Worm (Caenorhabditis elegans) whole organism, late embryonic: ENCODE data around the gene T24A6.7.

Experiments used
- K02D7.2 ChIP-seq: sonication (generic microtip); optimal IDR thresholded peaks from 2 replicates; lab custom pipeline; 2017; ENCODE audit warnings: mild to moderate bottlenecking, missing genetic modification characterization, missing compliant biosample characterization
- T23F11.4 ChIP-seq: fragments of 200-800 bp; sonication (Bioruptor generic); optimal IDR thresholded peaks from 2 replicates; lab custom pipeline; 2018; ENCODE audit warnings: mild to moderate bottlenecking, missing genetic modification characterization, missing compliant biosample characterization
- ahr-1 ChIP-seq: sonication (generic microtip); optimal IDR thresholded peaks from 2 replicates; lab custom pipeline; 2016; ENCODE audit warnings: missing genetic modification characterization, missing compliant biosample characterization
- ceh-19 ChIP-seq: fragments of 200-800 bp; sonication (Bioruptor generic); optimal IDR thresholded peaks from 2 replicates; lab custom pipeline; 2018; ENCODE audit warnings: mild to moderate bottlenecking, missing genetic modification characterization, missing compliant biosample characterization
- ceh-22 ChIP-seq: sonication (generic microtip); optimal IDR thresholded peaks from 2 replicates; lab custom pipeline; 2017; ENCODE audit warnings: missing biosample characterization, missing genetic modification characterization
- ceh-31 ChIP-seq: sonication (generic microtip); optimal IDR thresholded peaks from 2 replicates; lab custom pipeline; 2016; ENCODE audit warnings: missing genetic modification characterization, missing compliant biosample characterization
- ceh-34 ChIP-seq: sonication (generic microtip); optimal IDR thresholded peaks from 2 replicates; lab custom pipeline; 2016; ENCODE audit warnings: mild to moderate bottlenecking, missing genetic modification characterization, missing compliant biosample characterization
- ceh-45 ChIP-seq: fragments of 200-800 bp; sonication (Bioruptor generic); IDR thresholded peaks from 2 replicates; pipeline ENCODE4 v1.3.6; 2022; ENCODE audit warnings: missing genetic modification reagents, missing genetic modification characterization, missing compliant biosample characterization
- ceh-48 ChIP-seq: sonication (generic microtip); optimal IDR thresholded peaks from 2 replicates; lab custom pipeline; 2016; ENCODE audit warnings: missing genetic modification characterization, inconsistent platforms, missing compliant biosample characterization
- ceh-9 ChIP-seq: sonication (generic microtip); optimal IDR thresholded peaks from 2 replicates; lab custom pipeline; 2016; ENCODE audit warnings: mild to moderate bottlenecking, missing genetic modification characterization, inconsistent platforms, missing compliant biosample characterization
- dve-1 ChIP-seq: sonication (generic microtip); optimal IDR thresholded peaks from 2 replicates; lab custom pipeline; 2017; ENCODE audit warnings: antibody characterized with exemption, mild to moderate bottlenecking, missing genetic modification characterization, missing compliant biosample characterization
- elt-2 ChIP-seq: sonication (generic microtip); optimal IDR thresholded peaks from 2 replicates; lab custom pipeline; 2016; ENCODE audit warnings: missing genetic modification reagents, missing genetic modification characterization, missing compliant biosample characterization
- elt-4 ChIP-seq: sonication (generic microtip); optimal IDR thresholded peaks from 2 replicates; lab custom pipeline; 2016; ENCODE audit warnings: missing genetic modification characterization, missing compliant biosample characterization
- fkh-10 ChIP-seq: fragments of 150-350 bp; optimal IDR thresholded peaks from 2 replicates; lab custom pipeline; 2014; ENCODE audit warnings: missing biosample characterization, missing genetic modification reagents, missing genetic modification characterization
- fkh-6 ChIP-seq: sonication (generic microtip); optimal IDR thresholded peaks from 2 replicates; lab custom pipeline; 2016; ENCODE audit warnings: missing genetic modification characterization, missing compliant biosample characterization
- hlh-6 ChIP-seq: sonication (generic microtip); optimal IDR thresholded peaks from 2 replicates; lab custom pipeline; 2016; ENCODE audit warnings: missing genotype, missing genetic modification characterization, missing compliant biosample characterization
- lim-6 ChIP-seq: sonication (generic microtip); optimal IDR thresholded peaks from 2 replicates; lab custom pipeline; 2016; ENCODE audit warnings: missing genetic modification characterization, missing compliant biosample characterization
- lin-11 ChIP-seq: fragments of 200-800 bp; sonication (Bioruptor generic); optimal IDR thresholded peaks from 2 replicates; lab custom pipeline; 2018; ENCODE audit warnings: mild to moderate bottlenecking, missing genetic modification characterization, missing compliant biosample characterization
- madf-2 ChIP-seq: sonication (generic microtip); optimal IDR thresholded peaks from 2 replicates; lab custom pipeline; 2017; ENCODE audit warnings: missing genetic modification characterization, missing compliant biosample characterization
- mec-3 ChIP-seq: sonication (generic microtip); optimal IDR thresholded peaks from 2 replicates; lab custom pipeline; 2016; ENCODE audit warnings: borderline replicate concordance, missing genetic modification characterization, missing compliant biosample characterization
- nfya-1 ChIP-seq: sonication (generic microtip); optimal IDR thresholded peaks from 2 replicates; lab custom pipeline; 2017; ENCODE audit warnings: missing genetic modification characterization, mild to moderate bottlenecking, missing compliant biosample characterization, antibody characterized with exemption, moderate library complexity
- nhr-11 ChIP-seq: fragments of 150-350 bp; optimal IDR thresholded peaks from 2 replicates; lab custom pipeline; 2014; ENCODE audit warnings: missing biosample characterization, missing genetic modification characterization
- nhr-232 ChIP-seq: sonication (generic microtip); optimal IDR thresholded peaks from 2 replicates; lab custom pipeline; 2016; ENCODE audit warnings: missing genetic modification characterization, missing compliant biosample characterization
- npax-4 ChIP-seq: sonication (generic microtip); optimal IDR thresholded peaks from 2 replicates; lab custom pipeline; 2016; ENCODE audit warnings: missing genetic modification characterization, missing compliant biosample characterization
- pha-4 ChIP-seq: fragments of 150-350 bp; optimal IDR thresholded peaks from 2 replicates; lab custom pipeline; 2018; ENCODE audit warnings: missing biosample characterization, missing genetic modification reagents, missing genetic modification characterization
- syd-9 ChIP-seq: sonication (generic microtip); optimal IDR thresholded peaks from 2 replicates; lab custom pipeline; 2016; ENCODE audit warnings: mild to moderate bottlenecking, missing genetic modification characterization, moderate library complexity, missing compliant biosample characterization
- unc-3 ChIP-seq, 2 experiments: fragments of 200-800 bp in 1 of 2; sonication (Bioruptor generic) in 1 of 2; sonication (generic microtip) in 1 of 2; conservative IDR thresholded peaks in 1 of 2; optimal IDR thresholded peaks in 1 of 2; 2 replicates each; pipeline versions ENCODE4 v1.3.6 to Lab custom; 2016 to 2022; ENCODE audit warnings: missing compliant biosample characterization in 2 of 2, missing genetic modification characterization in 2 of 2, missing genetic modification reagents in 1 of 2
- zip-5 ChIP-seq: sonication (generic microtip); optimal IDR thresholded peaks from 2 replicates; lab custom pipeline; 2016; ENCODE audit warnings: missing genetic modification characterization, missing compliant biosample characterization
- ztf-16 ChIP-seq: sonication (generic microtip); optimal IDR thresholded peaks from 2 replicates; lab custom pipeline; 2017; ENCODE audit warnings: missing genetic modification characterization, missing compliant biosample characterization

T24A6.7 gene

DNA sequence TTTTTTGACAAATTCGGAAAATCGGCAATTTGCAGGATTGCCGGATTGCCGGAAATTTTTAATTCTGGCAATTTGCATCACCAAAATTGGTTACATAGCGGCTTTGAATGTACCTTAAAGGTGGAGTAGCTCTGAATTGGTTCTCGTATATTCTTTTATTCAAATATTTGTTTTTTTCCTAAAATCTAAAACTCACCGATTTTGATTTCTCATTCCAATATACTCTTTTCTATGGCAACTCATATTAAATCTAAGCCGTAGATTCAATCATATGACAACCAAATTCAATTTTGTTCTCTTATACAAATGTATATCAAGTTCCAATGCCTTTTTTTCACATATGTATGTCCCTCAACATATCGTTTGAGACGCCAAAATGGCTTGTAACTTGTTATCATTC, 24.5 kb downstream of the T24A6.7 start, which contains the start of gene sri-21:
Gene sri-21 (plus strand): TSS at position 301 of the 400 bp plus-strand sequence.
- no peak for TF ChIP-seq ceh-45 (GFP tag; lab: Robert Waterston, UW)
- TF ChIP-seq ceh-34 (tag; lab: Kevin White, UChicago), result no peak
- TF ChIP-seq dve-1 (tag; lab: Kevin White, UChicago), result no peak
- TF ChIP-seq lim-6 (tag; lab: Kevin White, UChicago), result no peak
- no peak for TF ChIP-seq mec-3 (tag; lab: Kevin White, UChicago)
- TF ChIP-seq elt-4 (tag; lab: Kevin White, UChicago), result no peak
- TF ChIP-seq fkh-10 (GFP tag; lab: Kevin White, UChicago), result no peak
- no peak for TF ChIP-seq pha-4 (tag; lab: Kevin White, UChicago)
- no peak for TF ChIP-seq K02D7.2 (tag; lab: Kevin White, UChicago)
- no peak for TF ChIP-seq ceh-48 (tag; lab: Kevin White, UChicago)
- no peak for TF ChIP-seq T23F11.4
- TF ChIP-seq, all 69 proteins: peak for 0

DNA sequence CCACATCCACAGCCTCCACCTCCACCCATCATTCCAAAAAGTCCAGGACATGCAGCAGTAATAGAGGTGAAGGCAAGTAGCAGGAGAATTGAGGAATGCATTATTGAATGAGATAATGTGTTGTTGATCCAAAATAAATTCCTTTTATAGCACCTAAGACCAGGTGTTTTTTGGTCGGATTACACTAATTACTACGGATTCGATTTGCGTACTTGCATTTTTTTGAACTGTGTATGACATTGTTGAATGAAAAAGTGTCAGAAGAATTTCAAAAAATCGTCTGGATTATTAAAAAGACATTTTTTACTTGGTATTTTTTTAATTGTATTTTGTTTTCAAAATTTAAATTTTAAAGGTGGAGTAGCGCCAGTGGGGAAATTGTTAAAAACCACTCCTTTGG, 26.7 kb downstream of the T24A6.7 start, which contains the start of gene grl-28:
Gene grl-28 (minus strand): TSS at position 101 of the 400 bp plus-strand sequence.
- TF ChIP-seq unc-3 (GFP tag; conservative IDR thresholded peaks at IDR 0.05; lab: Robert Waterston, UW), result no peak
- no peak for TF ChIP-seq unc-3 (tag; optimal IDR thresholded peaks at IDR 0.05; lab: Kevin White, UChicago)
- TF ChIP-seq elt-2, result no peak
- TF ChIP-seq ztf-16 (tag; lab: Kevin White, UChicago), result no peak
- TF ChIP-seq ceh-9 (tag; lab: Kevin White, UChicago), result no peak
- no peak for TF ChIP-seq nhr-11 (tag; lab: Kevin White, UChicago)
- TF ChIP-seq ceh-31 (tag; lab: Kevin White, UChicago), result no peak
- TF ChIP-seq ceh-19 (GFP tag; lab: Kevin White, UChicago), result no peak
- TF ChIP-seq nhr-232 (tag; lab: Kevin White, UChicago), result no peak
- no peak for TF ChIP-seq nfya-1 (tag; lab: Kevin White, UChicago)

DNA sequence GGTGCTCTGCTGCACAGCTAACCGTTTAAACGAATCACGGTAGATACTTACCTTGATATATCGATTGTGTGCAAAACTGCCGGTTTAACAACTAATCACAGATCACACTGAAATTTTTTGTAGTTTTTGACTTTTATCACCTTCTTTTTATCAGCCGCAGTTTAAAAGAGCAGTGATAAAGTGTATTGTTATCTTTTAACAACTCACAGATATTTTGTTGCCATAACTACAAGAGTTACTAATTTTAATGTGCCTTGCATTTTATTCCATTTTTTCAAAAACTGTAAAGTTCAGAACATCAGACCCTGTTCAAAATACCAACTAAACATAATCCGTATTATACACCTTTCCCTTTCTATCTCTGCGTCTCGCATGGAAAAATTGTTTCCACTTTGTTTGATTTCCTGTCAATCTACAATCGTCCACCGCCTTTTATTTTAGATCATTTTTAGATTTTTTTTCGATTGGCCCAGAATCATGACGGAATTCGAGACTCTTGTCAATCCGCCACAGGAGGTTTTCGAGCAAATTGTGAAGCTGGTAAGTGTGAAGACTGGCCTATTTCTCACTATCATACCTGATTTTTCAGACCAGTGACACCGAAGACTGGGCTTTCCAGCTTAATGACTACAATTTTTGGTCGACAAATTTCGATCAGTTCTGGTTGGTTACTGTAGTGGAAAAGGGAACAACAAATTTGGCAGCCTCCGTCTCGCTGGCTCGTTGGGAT, 27.8 kb downstream of the T24A6.7 start, which contains the start of gene T24A6.20:
Gene T24A6.20 (plus strand): TSS at position 395 of the 730 bp plus-strand sequence.
- TF ChIP-seq elt-2, result peak; percentile 86
- no peak for TF ChIP-seq fkh-6 (tag; lab: Kevin White, UChicago)
- TF ChIP-seq ahr-1 (tag; lab: Kevin White, UChicago), result no peak

DNA sequence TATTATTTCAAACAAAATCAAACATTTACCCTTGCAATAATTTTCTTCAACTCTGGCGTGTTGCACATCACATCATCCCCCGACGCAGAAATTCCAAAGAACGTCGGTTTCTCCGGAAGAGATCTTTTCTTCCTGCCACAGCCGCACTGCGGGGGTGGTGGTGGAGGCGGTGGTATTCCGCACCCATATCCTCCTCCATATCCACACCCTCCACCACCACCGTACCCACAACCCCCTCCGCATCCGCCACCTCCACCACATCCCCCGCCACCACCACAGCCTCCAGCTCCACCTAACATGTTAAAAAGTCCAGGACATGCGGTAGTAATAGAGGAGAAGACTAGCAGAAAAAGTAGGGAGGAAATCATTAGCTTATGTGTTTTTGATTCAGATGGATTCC, 29.8 kb downstream of the T24A6.7 start, which contains the start of gene grl-29:
Gene grl-29 (minus strand): TSS at position 368 of the 400 bp plus-strand sequence.
- TF ChIP-seq zip-5, result no peak
- no peak for TF ChIP-seq lin-11
- TF ChIP-seq ceh-34 (tag; lab: Kevin White, UChicago), result no peak
- no peak for TF ChIP-seq elt-2
- no peak for TF ChIP-seq syd-9 (tag; lab: Kevin White, UChicago)
- TF ChIP-seq ztf-16 (tag; lab: Kevin White, UChicago), result no peak
- no peak for TF ChIP-seq hlh-6 (tag; lab: Kevin White, UChicago)
- no peak for TF ChIP-seq ceh-22 (tag; lab: Kevin White, UChicago)
- TF ChIP-seq mec-3 (tag; lab: Kevin White, UChicago), result no peak
- TF ChIP-seq madf-2 (tag; lab: Kevin White, UChicago), result no peak

DNA sequence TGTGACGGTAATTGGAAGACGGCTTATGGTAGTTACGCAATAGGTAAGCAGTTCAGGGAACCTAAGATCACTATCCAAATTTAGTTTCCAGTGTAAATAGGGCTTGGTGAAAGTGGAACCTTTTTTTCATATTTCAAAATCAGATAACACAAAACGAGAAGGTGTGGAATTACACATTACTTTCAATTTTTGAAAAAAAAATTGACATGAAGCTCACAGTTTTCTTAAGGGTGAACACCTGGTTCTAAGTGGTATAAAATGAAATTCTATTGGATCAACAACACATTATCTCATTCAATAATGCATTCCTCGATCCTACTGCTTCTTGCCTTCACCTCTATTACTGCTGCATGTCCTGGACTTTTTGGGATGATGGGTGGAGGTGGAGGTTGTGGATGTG, 30.9 kb downstream of the T24A6.7 start, which contains the start of gene grl-30:
Gene grl-30 (plus strand): TSS at position 301 of the 400 bp plus-strand sequence.
- TF ChIP-seq dve-1 (tag; lab: Kevin White, UChicago), result no peak
- TF ChIP-seq nfya-1 (tag; lab: Kevin White, UChicago), result no peak
- no peak for TF ChIP-seq npax-4 (tag; lab: Kevin White, UChicago)
- TF ChIP-seq lin-11, result no peak
- TF ChIP-seq, all 69 proteins: peak for 0
